Worm (Caenorhabditis elegans) whole organism, L3 larva: Measurements from ENCODE around the gene Y116F11B.9.

Experiments used
- R02D3.7 ChIP-seq: fragments of 150-350 bp; optimal IDR thresholded peaks from 2 replicates; lab custom pipeline; 2014; ENCODE audit warnings: missing biosample characterization, missing genetic modification characterization
- ZK546.5 ChIP-seq: sonication (generic microtip); optimal IDR thresholded peaks from 2 replicates; lab custom pipeline; 2017; ENCODE audit warnings: missing biosample characterization, missing genetic modification characterization
- ama-1 ChIP-seq: fragments of 150-350 bp; optimal IDR thresholded peaks from 2 replicates; lab custom pipeline; 2018
- ceh-16 ChIP-seq: sonication (generic microtip); optimal IDR thresholded peaks from 2 replicates; lab custom pipeline; 2017; ENCODE audit warnings: missing biosample characterization, missing genetic modification characterization
- ceh-28 ChIP-seq: fragments of 150-350 bp; optimal IDR thresholded peaks from 2 replicates; lab custom pipeline; 2014; ENCODE audit warnings: missing biosample characterization, missing genetic modification reagents, missing genetic modification characterization
- ceh-82 ChIP-seq: fragments of 150-350 bp; optimal IDR thresholded peaks from 2 replicates; lab custom pipeline; 2014; ENCODE audit warnings: missing biosample characterization, missing genetic modification characterization
- ceh-9 ChIP-seq: sonication (generic microtip); optimal IDR thresholded peaks from 2 replicates; lab custom pipeline; 2018; ENCODE audit warnings: missing biosample characterization, missing genetic modification characterization
- daf-12 ChIP-seq: fragments of 150-350 bp; optimal IDR thresholded peaks from 2 replicates; lab custom pipeline; 2014; ENCODE audit warnings: missing biosample characterization, missing genetic modification reagents, missing genetic modification characterization
- egl-27 ChIP-seq: sonication (generic microtip); optimal IDR thresholded peaks from 4 replicates; lab custom pipeline; 2017; ENCODE audit warnings: missing biosample characterization, missing genetic modification reagents, missing genetic modification characterization
- egl-5 ChIP-seq: fragments of 150-350 bp; optimal IDR thresholded peaks from 2 replicates; lab custom pipeline; 2017; ENCODE audit warnings: missing biosample characterization, missing genetic modification reagents, missing genetic modification characterization, inconsistent platforms
- elt-1 ChIP-seq: fragments of 150-350 bp; optimal IDR thresholded peaks from 2 replicates; lab custom pipeline; 2014; ENCODE audit warnings: missing biosample characterization, missing genetic modification characterization
- elt-2 ChIP-seq: sonication (generic microtip); optimal IDR thresholded peaks from 2 replicates; lab custom pipeline; 2016; ENCODE audit warnings: missing genetic modification reagents, mild to moderate bottlenecking, missing genetic modification characterization, missing compliant biosample characterization
- elt-3 ChIP-seq, 3 experiments: fragments of 150-350 bp in 1 of 3; sonication (generic microtip) in 2 of 3; optimal IDR thresholded peaks; 2 replicates in 2 of 3; 4 replicates in 1 of 3; lab custom pipeline; 2014 to 2017; ENCODE audit warnings: missing biosample characterization in 3 of 3, missing genetic modification characterization in 3 of 3
- eor-1 ChIP-seq, 2 experiments: fragments of 150-350 bp; optimal IDR thresholded peaks; 2 replicates each; lab custom pipeline; 2014 to 2018; ENCODE audit warnings: missing biosample characterization in 2 of 2, missing genetic modification characterization in 2 of 2
- fos-1 ChIP-seq: fragments of 150-350 bp; optimal IDR thresholded peaks from 2 replicates; lab custom pipeline; 2014; ENCODE audit warnings: missing biosample characterization, missing genetic modification characterization
- jun-1 ChIP-seq: fragments of 150-350 bp; optimal IDR thresholded peaks from 2 replicates; lab custom pipeline; 2014; ENCODE audit warnings: missing biosample characterization, missing genetic modification reagents, missing genetic modification characterization
- lin-15B ChIP-seq: fragments of 150-350 bp; optimal IDR thresholded peaks from 2 replicates; lab custom pipeline; 2014; ENCODE audit warnings: missing biosample characterization, missing genetic modification characterization
- lin-39 ChIP-seq: fragments of 150-350 bp; optimal IDR thresholded peaks from 2 replicates; lab custom pipeline; 2018; ENCODE audit warnings: missing biosample characterization, missing genetic modification reagents, missing genetic modification characterization
- lsy-12 ChIP-seq: sonication (generic microtip); optimal IDR thresholded peaks from 2 replicates; lab custom pipeline; 2016; ENCODE audit warnings: mild to moderate bottlenecking, missing genetic modification characterization, missing compliant biosample characterization
- mdl-1 ChIP-seq: fragments of 150-350 bp; optimal IDR thresholded peaks from 2 replicates; lab custom pipeline; 2014; ENCODE audit warnings: missing biosample characterization, missing genetic modification characterization
- mml-1 ChIP-seq: fragments of 150-350 bp; sonication (generic microtip); optimal IDR thresholded peaks from 3 replicates; lab custom pipeline; 2014; ENCODE audit warnings: missing biosample characterization, missing genetic modification characterization
- nfya-1 ChIP-seq: sonication (generic microtip); optimal IDR thresholded peaks from 2 replicates; lab custom pipeline; 2017; ENCODE audit warnings: missing genetic modification characterization, mild to moderate bottlenecking, missing compliant biosample characterization, antibody characterized with exemption, moderate library complexity; ENCODE audit not compliant: insufficient read depth
- nhr-11 ChIP-seq: fragments of 150-350 bp; optimal IDR thresholded peaks from 2 replicates; lab custom pipeline; 2014; ENCODE audit warnings: missing biosample characterization, missing genetic modification characterization
- nhr-12 ChIP-seq: fragments of 150-350 bp; optimal IDR thresholded peaks from 2 replicates; lab custom pipeline; 2014; ENCODE audit warnings: missing biosample characterization, missing genetic modification characterization
- nhr-23 ChIP-seq: fragments of 150-350 bp; optimal IDR thresholded peaks from 2 replicates; lab custom pipeline; 2014; ENCODE audit warnings: missing biosample characterization, missing genetic modification reagents, missing genetic modification characterization
- nhr-237 ChIP-seq: fragments of 150-350 bp; optimal IDR thresholded peaks from 2 replicates; lab custom pipeline; 2014; ENCODE audit warnings: missing biosample characterization, missing genetic modification characterization
- nhr-25 ChIP-seq: sonication (generic microtip); optimal IDR thresholded peaks from 2 replicates; lab custom pipeline; 2017; ENCODE audit warnings: missing biosample characterization, missing genetic modification characterization
- nhr-28 ChIP-seq: fragments of 150-350 bp; optimal IDR thresholded peaks from 2 replicates; lab custom pipeline; 2014; ENCODE audit warnings: missing biosample characterization, missing genetic modification characterization
- nhr-43 ChIP-seq: sonication (generic microtip); optimal IDR thresholded peaks from 2 replicates; lab custom pipeline; 2016; ENCODE audit warnings: mild to moderate bottlenecking, missing genetic modification characterization, missing compliant biosample characterization; ENCODE audit not compliant: poor library complexity, severe bottlenecking
- nhr-67 ChIP-seq: fragments of 150-350 bp; optimal IDR thresholded peaks from 2 replicates; lab custom pipeline; 2014; ENCODE audit warnings: missing biosample characterization, missing genetic modification characterization
- nhr-76 ChIP-seq: fragments of 150-350 bp; sonication (generic microtip); optimal IDR thresholded peaks from 5 replicates; lab custom pipeline; 2014; ENCODE audit warnings: missing biosample characterization, missing genetic modification characterization
- nhr-77 ChIP-seq: fragments of 150-350 bp; optimal IDR thresholded peaks from 2 replicates; lab custom pipeline; 2014; ENCODE audit warnings: missing biosample characterization, missing genetic modification characterization
- pha-4 ChIP-seq: fragments of 150-350 bp; optimal IDR thresholded peaks from 2 replicates; lab custom pipeline; 2014; ENCODE audit warnings: missing biosample characterization, missing genetic modification reagents, missing genetic modification characterization
- pqm-1 ChIP-seq: fragments of 150-350 bp; optimal IDR thresholded peaks from 2 replicates; lab custom pipeline; 2017; ENCODE audit warnings: missing biosample characterization, missing genetic modification characterization, inconsistent platforms
- sea-2 ChIP-seq: fragments of 150-350 bp; sonication (generic microtip); optimal IDR thresholded peaks from 4 replicates; lab custom pipeline; 2014; ENCODE audit warnings: missing biosample characterization, missing genetic modification reagents, missing genetic modification characterization
- snpc-4 ChIP-seq: fragments of 150-350 bp; optimal IDR thresholded peaks from 2 replicates; lab custom pipeline; 2014; ENCODE audit warnings: missing biosample characterization, missing genetic modification characterization
- tbx-2 ChIP-seq: sonication (generic microtip); optimal IDR thresholded peaks from 2 replicates; lab custom pipeline; 2016; ENCODE audit warnings: mild to moderate bottlenecking, missing genetic modification characterization, missing compliant biosample characterization
- unc-39 ChIP-seq: sonication (generic microtip); optimal IDR thresholded peaks from 4 replicates; lab custom pipeline; 2017; ENCODE audit warnings: missing biosample characterization, missing genetic modification characterization
- unc-62 ChIP-seq: fragments of 150-350 bp; sonication (generic microtip); optimal IDR thresholded peaks from 4 replicates; lab custom pipeline; 2014; ENCODE audit warnings: missing biosample characterization, missing genetic modification reagents, missing genetic modification characterization
- zag-1 ChIP-seq: fragments of 150-350 bp; optimal IDR thresholded peaks from 2 replicates; lab custom pipeline; 2014; ENCODE audit warnings: missing biosample characterization, missing genetic modification characterization
- ztf-11 ChIP-seq: fragments of 150-350 bp; optimal IDR thresholded peaks from 2 replicates; lab custom pipeline; 2014; ENCODE audit warnings: missing biosample characterization, missing genetic modification characterization

Y116F11B.9 gene

ce11 chrV:19822093-19822492 lies 45.7 kb downstream of the Y116F11B.9 start, which contains the start of gene Y116F11B.17:
Y116F11B.17 (minus strand) TSS chrV:19822193.
- TF ChIP-seq egl-5 (tag; lab: Kevin White, UChicago) (no peak), nhr-237 (tag; lab: Kevin White, UChicago) (no peak), snpc-4 (no peak), nhr-77 (no peak), nhr-11 (tag; lab: Kevin White, UChicago) (no peak), ceh-16 (no peak), nhr-25 (tag; lab: Kevin White, UChicago) (no peak), ceh-28 (tag; lab: Kevin White, UChicago) (no peak), nhr-67 (no peak), unc-62 (GFP tag; lab: Kevin White, UChicago) (no peak), pha-4 (tag; lab: Kevin White, UChicago) (no peak), lsy-12 (tag; lab: Kevin White, UChicago) (no peak)

- TF ChIP-seq elt-1 (no peak), nhr-12 (tag; lab: Kevin White, UChicago) (no peak), ztf-11 (tag; lab: Kevin White, UChicago) (no peak), daf-12 (tag; lab: Kevin White, UChicago) (no peak), lsy-12 (tag; lab: Kevin White, UChicago) (no peak), nhr-67 (no peak), snpc-4 (no peak), tbx-2 (tag; lab: Kevin White, UChicago) (no peak), pqm-1 (tag; lab: Kevin White, UChicago) (no peak), zag-1 (tag; lab: Kevin White, UChicago) (no peak), unc-62 (GFP tag; lab: Kevin White, UChicago) (no peak), ZK546.5 (no peak), sea-2 (GFP tag; lab: Kevin White, UChicago) (no peak), ceh-28 (tag; lab: Kevin White, UChicago) (no peak), nhr-76 (tag; lab: Kevin White, UChicago) (no peak), pha-4 (tag; lab: Kevin White, UChicago) (no peak), eor-1 (tag; optimal IDR thresholded peaks at IDR 0.05; lab: Kevin White, UChicago) (no peak), nhr-77 (no peak)
These were observed 47.6 kb downstream of the Y116F11B.9 start for ce11 chrV:19820178-19820577.

- TF ChIP-seq lin-15B (tag; lab: Kevin White, UChicago), result no peak
- no peak for TF ChIP-seq nhr-43 (tag; lab: Kevin White, UChicago)
- no peak for TF ChIP-seq mml-1 (tag; lab: Kevin White, UChicago)
- TF ChIP-seq egl-5 (tag; lab: Kevin White, UChicago), result no peak
- no peak for TF ChIP-seq ceh-16
- no peak for TF ChIP-seq egl-27 (tag; lab: Kevin White, UChicago)
- TF ChIP-seq lin-39, result no peak
- no peak for TF ChIP-seq tbx-2 (tag; lab: Kevin White, UChicago)
- TF ChIP-seq unc-62 (GFP tag; lab: Kevin White, UChicago), result no peak
- TF ChIP-seq unc-39 (tag; lab: Kevin White, UChicago), result no peak
- TF ChIP-seq snpc-4, result no peak
- no peak for TF ChIP-seq jun-1
- no peak for TF ChIP-seq lsy-12 (tag; lab: Kevin White, UChicago)
- TF ChIP-seq ceh-82 (tag; lab: Kevin White, UChicago), result no peak
- TF ChIP-seq nhr-28 (tag; lab: Kevin White, UChicago), result no peak
- TF ChIP-seq nhr-11 (tag; lab: Kevin White, UChicago), result no peak
These were observed 53.0 kb downstream of the Y116F11B.9 start, which contains the start of gene daf-28 for ce11 chrV:19814833-19815232. daf-28 (plus strand) TSS chrV:19815133.

ce11 chrV:19805548-19805947 lies 62.2 kb downstream of the Y116F11B.9 start:
- TF ChIP-seq nhr-11 (tag; lab: Kevin White, UChicago) (no peak), nhr-23 (tag; lab: Kevin White, UChicago) (no peak), nhr-77 (no peak), nhr-12 (tag; lab: Kevin White, UChicago) (no peak), ama-1 (lab: Kevin White, UChicago) (no peak), ceh-9 (tag; lab: Kevin White, UChicago) (no peak), elt-3 (tag; optimal IDR thresholded peaks at IDR 0.05; lab: Kevin White, UChicago) (no peak), lsy-12 (tag; lab: Kevin White, UChicago) (no peak), nhr-25 (tag; lab: Kevin White, UChicago) (no peak), R02D3.7 (tag; lab: Kevin White, UChicago) (no peak), lin-39 (no peak), unc-62 (GFP tag; lab: Kevin White, UChicago) (no peak), nfya-1 (tag; lab: Kevin White, UChicago) (no peak), unc-39 (tag; lab: Kevin White, UChicago) (no peak), ZK546.5 (no peak), mdl-1 (tag; lab: Kevin White, UChicago) (no peak), egl-27 (tag; lab: Kevin White, UChicago) (no peak), fos-1 (tag; lab: Kevin White, UChicago) (no peak), snpc-4 (no peak), elt-2 (tag; lab: Kevin White, UChicago) (no peak)
